Worm (Caenorhabditis elegans) whole organism, mixed stage, embryonic: ENCODE measurements around the gene gap-1.

Experiments
- M03D4.4 ChIP-seq: sonication (generic microtip); optimal IDR thresholded peaks from 2 replicates; lab custom pipeline; 2017; ENCODE audit warnings: mild to moderate bottlenecking, missing genetic modification characterization, missing compliant biosample characterization
- blmp-1 ChIP-seq: fragments of 150-350 bp; optimal IDR thresholded peaks from 2 replicates; lab custom pipeline; 2014; ENCODE audit warnings: missing biosample characterization, missing genetic modification characterization
- ceh-39 ChIP-seq: fragments of 150-350 bp; optimal IDR thresholded peaks from 2 replicates; lab custom pipeline; 2014; ENCODE audit warnings: missing biosample characterization, missing genetic modification characterization
- ceh-43 ChIP-seq: fragments of 200-800 bp; sonication (Bioruptor generic); optimal IDR thresholded peaks from 2 replicates; lab custom pipeline; 2018; ENCODE audit warnings: mild to moderate bottlenecking, missing genetic modification characterization, moderate library complexity, missing compliant biosample characterization
- ceh-83 ChIP-seq: fragments of 200-800 bp; sonication (Bioruptor generic); optimal IDR thresholded peaks from 2 replicates; lab custom pipeline; 2018; ENCODE audit warnings: mild to moderate bottlenecking, missing genetic modification characterization, missing compliant biosample characterization
- ces-1 ChIP-seq: fragments of 150-350 bp; optimal IDR thresholded peaks from 2 replicates; lab custom pipeline; 2014; ENCODE audit warnings: missing biosample characterization, missing genetic modification reagents, missing genetic modification characterization
- drap-1 ChIP-seq: fragments of 200-800 bp; sonication (Bioruptor generic); optimal IDR thresholded peaks from 3 replicates; lab custom pipeline; 2018; ENCODE audit warnings: mild to moderate bottlenecking, missing genetic modification characterization, missing compliant biosample characterization
- elt-1 ChIP-seq: sonication (generic microtip); optimal IDR thresholded peaks from 2 replicates; lab custom pipeline; 2017; ENCODE audit warnings: missing genetic modification characterization, mild to moderate bottlenecking, missing compliant biosample characterization, antibody characterized with exemption, moderate library complexity, borderline replicate concordance; ENCODE audit not compliant: insufficient read depth
- elt-3 ChIP-seq: fragments of 150-350 bp; optimal IDR thresholded peaks from 2 replicates; lab custom pipeline; 2014; ENCODE audit warnings: missing biosample characterization, missing genetic modification characterization
- flh-1 ChIP-seq: fragments of 200-800 bp; sonication (Bioruptor generic); optimal IDR thresholded peaks from 2 replicates; lab custom pipeline; 2018; ENCODE audit warnings: mild to moderate bottlenecking, missing genetic modification characterization, moderate library complexity, missing compliant biosample characterization
- ham-2 ChIP-seq: fragments of 200-800 bp; sonication (Bioruptor generic); optimal IDR thresholded peaks from 2 replicates; lab custom pipeline; 2018; ENCODE audit warnings: mild to moderate bottlenecking, missing genetic modification characterization, missing compliant biosample characterization
- lin-13 ChIP-seq: fragments of 150-350 bp; optimal IDR thresholded peaks from 2 replicates; lab custom pipeline; 2014; ENCODE audit warnings: missing biosample characterization, missing genetic modification characterization
- lin-32 ChIP-seq: fragments of 200-800 bp; sonication (Bioruptor generic); optimal IDR thresholded peaks from 2 replicates; lab custom pipeline; 2018; ENCODE audit warnings: mild to moderate bottlenecking, missing genetic modification characterization, missing compliant biosample characterization
- lsy-2 ChIP-seq: fragments of 150-350 bp; optimal IDR thresholded peaks from 2 replicates; lab custom pipeline; 2014; ENCODE audit warnings: missing biosample characterization, missing genetic modification characterization
- mab-5 ChIP-seq: fragments of 150-350 bp; optimal IDR thresholded peaks from 2 replicates; lab custom pipeline; 2014; ENCODE audit warnings: missing biosample characterization, missing genetic modification characterization
- mls-2 ChIP-seq: sonication (generic microtip); optimal IDR thresholded peaks from 2 replicates; lab custom pipeline; 2016; ENCODE audit warnings: mild to moderate bottlenecking, missing genetic modification characterization, moderate library complexity, missing compliant biosample characterization
- nhr-12 ChIP-seq: fragments of 150-350 bp; optimal IDR thresholded peaks from 2 replicates; lab custom pipeline; 2014; ENCODE audit warnings: missing biosample characterization, missing genetic modification characterization
- nhr-2 ChIP-seq: fragments of 150-350 bp; optimal IDR thresholded peaks from 2 replicates; lab custom pipeline; 2014; ENCODE audit warnings: missing biosample characterization, missing genetic modification characterization
- nhr-28 ChIP-seq: fragments of 150-350 bp; optimal IDR thresholded peaks from 2 replicates; lab custom pipeline; 2014; ENCODE audit warnings: missing biosample characterization, missing genetic modification characterization
- nhr-76 ChIP-seq: sonication (generic microtip); optimal IDR thresholded peaks from 2 replicates; lab custom pipeline; 2017; ENCODE audit warnings: missing biosample characterization, missing genetic modification characterization
- pha-4 ChIP-seq: fragments of 150-350 bp; optimal IDR thresholded peaks from 2 replicates; lab custom pipeline; 2018; ENCODE audit warnings: missing biosample characterization, missing genetic modification reagents, missing genetic modification characterization
- sem-2 ChIP-seq: fragments of 200-800 bp; sonication (Bioruptor generic); optimal IDR thresholded peaks from 2 replicates; lab custom pipeline; 2018; ENCODE audit warnings: mild to moderate bottlenecking, missing genetic modification characterization, missing compliant biosample characterization
- snpc-4 ChIP-seq: fragments of 150-350 bp; optimal IDR thresholded peaks from 2 replicates; lab custom pipeline; 2014; ENCODE audit warnings: missing biosample characterization, missing genetic modification characterization
- sptf-1 ChIP-seq: sonication (generic microtip); optimal IDR thresholded peaks from 2 replicates; lab custom pipeline; 2017; ENCODE audit warnings: mild to moderate bottlenecking, missing genetic modification characterization, moderate library complexity, missing compliant biosample characterization
- tbx-8 ChIP-seq: fragments of 200-800 bp; sonication (Bioruptor generic); optimal IDR thresholded peaks from 2 replicates; lab custom pipeline; 2018; ENCODE audit warnings: mild to moderate bottlenecking, missing genetic modification characterization, moderate library complexity, missing compliant biosample characterization
- unc-120 ChIP-seq: sonication (generic microtip); optimal IDR thresholded peaks from 2 replicates; lab custom pipeline; 2017; ENCODE audit warnings: missing genetic modification characterization, missing compliant biosample characterization; ENCODE audit not compliant: poor library complexity, severe bottlenecking
- unc-39 ChIP-seq: fragments of 150-350 bp; optimal IDR thresholded peaks from 2 replicates; lab custom pipeline; 2014; ENCODE audit warnings: missing biosample characterization, missing genetic modification characterization
- zip-8 ChIP-seq: fragments of 150-350 bp; optimal IDR thresholded peaks from 2 replicates; lab custom pipeline; 2014; ENCODE audit warnings: missing biosample characterization, missing genetic modification characterization
- ztf-11 ChIP-seq: fragments of 150-350 bp; optimal IDR thresholded peaks from 2 replicates; lab custom pipeline; 2014; ENCODE audit warnings: missing biosample characterization, missing genetic modification characterization

Gene gap-1

DNA sequence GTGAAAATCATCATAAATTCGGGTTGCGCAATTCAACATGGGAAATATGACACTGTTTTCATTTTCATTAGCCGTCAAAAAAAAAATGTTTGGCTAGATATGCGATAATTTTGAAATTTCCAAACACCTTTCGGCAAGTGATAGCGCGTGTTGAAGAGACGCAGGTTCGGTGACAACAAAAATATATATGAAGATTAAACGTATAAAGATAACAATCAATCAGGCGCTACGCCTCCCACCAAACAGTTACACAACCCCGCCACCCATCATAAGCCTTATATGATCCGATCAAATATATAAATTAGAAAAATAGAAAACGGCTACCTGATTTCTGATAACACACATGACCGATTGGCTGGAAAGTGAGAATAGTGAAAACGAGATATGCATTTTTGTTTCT lies 40.2 kb upstream of the gap-1 start:
- no peak for TF ChIP-seq mls-2 (tag; lab: Kevin White, UChicago)
- no peak for TF ChIP-seq drap-1 (GFP tag; lab: Kevin White, UChicago)
- TF ChIP-seq ceh-39 (tag; lab: Kevin White, UChicago) = no peak
- TF ChIP-seq ceh-83 (GFP tag; lab: Kevin White, UChicago) = no peak
- no peak for TF ChIP-seq zip-8 (tag; lab: Kevin White, UChicago)
- TF ChIP-seq ztf-11 = no peak
- TF ChIP-seq ces-1 (GFP tag; lab: Kevin White, UChicago) = no peak
- peak; percentile 47 for TF ChIP-seq ham-2
- TF ChIP-seq M03D4.4 = no peak
- no peak for TF ChIP-seq sem-2 (GFP tag; lab: Kevin White, UChicago)
- TF ChIP-seq unc-120 (tag; lab: Kevin White, UChicago) = no peak
- TF ChIP-seq flh-1 = no peak
- TF ChIP-seq nhr-2 (tag; lab: Kevin White, UChicago) = no peak
- TF ChIP-seq elt-1 (tag; lab: Kevin White, UChicago) = peak; percentile 85

DNA sequence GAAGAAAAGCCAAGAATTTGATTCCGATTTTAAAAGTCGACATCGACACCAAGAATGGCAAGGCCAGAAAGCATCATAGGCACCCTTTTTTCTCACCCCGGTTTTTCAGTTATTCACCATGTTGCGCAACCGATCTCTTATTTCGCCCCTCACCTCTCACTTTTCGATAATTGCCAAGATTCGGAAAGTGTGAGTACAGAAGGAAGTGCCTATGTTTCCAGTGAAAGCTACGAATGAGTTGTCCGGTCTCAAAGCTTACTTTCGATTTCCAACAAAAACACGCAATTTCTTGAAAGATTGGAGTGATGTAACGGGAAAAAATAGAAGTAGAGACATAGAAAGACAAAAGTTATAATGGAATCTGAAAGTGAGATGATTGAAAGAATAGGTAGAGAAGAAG lies 38.5 kb upstream of the gap-1 start:
- TF ChIP-seq blmp-1 (tag; lab: Kevin White, UChicago) (peak; percentile 19), lsy-2 (tag; lab: Kevin White, UChicago) (no peak), zip-8 (tag; lab: Kevin White, UChicago) (peak; percentile 47)

DNA sequence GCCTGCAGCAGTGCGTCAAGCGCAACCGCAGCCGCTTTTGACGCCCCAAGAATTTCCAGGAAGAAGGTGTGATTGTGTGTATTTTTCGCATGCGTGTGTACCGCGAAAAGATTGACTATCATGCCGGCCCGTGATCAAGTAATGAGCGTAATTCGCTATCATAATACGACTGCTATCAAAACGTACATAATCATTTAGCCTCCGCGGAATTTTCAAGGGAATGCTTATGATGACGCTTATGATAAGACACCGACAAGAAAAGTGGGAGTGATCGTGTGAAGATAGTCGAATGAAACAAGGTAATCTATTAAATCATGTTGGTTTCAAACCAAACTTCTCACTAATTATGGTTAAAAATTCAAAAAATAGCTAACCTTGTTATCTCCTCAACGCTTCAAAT lies 34.4 kb upstream of the gap-1 start:
- TF ChIP-seq lin-32 (no peak), lin-13 (tag; lab: Kevin White, UChicago) (no peak), sptf-1 (no peak), ces-1 (GFP tag; lab: Kevin White, UChicago) (no peak), elt-3 (tag; lab: Kevin White, UChicago) (no peak), sem-2 (GFP tag; lab: Kevin White, UChicago) (no peak), nhr-28 (no peak), snpc-4 (tag; lab: Kevin White, UChicago) (no peak), blmp-1 (tag; lab: Kevin White, UChicago) (no peak), ham-2 (no peak), elt-1 (tag; lab: Kevin White, UChicago) (no peak), ceh-43 (GFP tag; lab: Kevin White, UChicago) (no peak), nhr-76 (no peak), ceh-39 (tag; lab: Kevin White, UChicago) (no peak), nhr-2 (tag; lab: Kevin White, UChicago) (no peak), mls-2 (tag; lab: Kevin White, UChicago) (no peak)

DNA sequence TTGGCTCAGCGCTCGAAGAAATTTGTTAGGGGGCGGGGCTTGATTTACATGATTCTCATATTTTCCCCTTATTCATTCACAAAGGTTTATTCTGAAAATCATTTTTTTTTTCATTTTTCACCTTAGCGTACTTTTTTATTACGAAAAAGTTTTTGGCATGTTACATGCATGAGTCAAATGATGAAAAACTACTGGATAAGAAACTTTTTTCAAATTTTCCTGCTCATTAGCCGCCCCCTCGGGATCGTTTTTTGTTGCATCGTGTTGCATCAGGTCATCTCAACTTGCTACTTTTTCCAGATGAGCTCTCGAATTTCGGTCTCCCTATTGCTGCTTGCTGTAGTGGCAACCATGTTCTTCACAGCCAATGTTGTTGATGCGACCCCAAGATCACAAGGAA lies 29.2 kb upstream of the gap-1 start, which contains the start of gene pdf-2:
pdf-2 (plus strand) TSS at position 301 of the 400 bp plus-strand sequence.
- no peak for TF ChIP-seq zip-8 (tag; lab: Kevin White, UChicago)
- no peak for TF ChIP-seq ceh-43 (GFP tag; lab: Kevin White, UChicago)
- no peak for TF ChIP-seq nhr-12 (tag; lab: Kevin White, UChicago)
- no peak for TF ChIP-seq tbx-8
- no peak for TF ChIP-seq ceh-83 (GFP tag; lab: Kevin White, UChicago)
- no peak for TF ChIP-seq ham-2
- no peak for TF ChIP-seq unc-120 (tag; lab: Kevin White, UChicago)
- no peak for TF ChIP-seq pha-4 (tag; lab: Kevin White, UChicago)
- TF ChIP-seq M03D4.4 = no peak
- no peak for TF ChIP-seq ceh-39 (tag; lab: Kevin White, UChicago)
- no peak for TF ChIP-seq elt-3 (tag; lab: Kevin White, UChicago)
- no peak for TF ChIP-seq mls-2 (tag; lab: Kevin White, UChicago)
- TF ChIP-seq mab-5 = no peak
- no peak for TF ChIP-seq snpc-4 (tag; lab: Kevin White, UChicago)

DNA sequence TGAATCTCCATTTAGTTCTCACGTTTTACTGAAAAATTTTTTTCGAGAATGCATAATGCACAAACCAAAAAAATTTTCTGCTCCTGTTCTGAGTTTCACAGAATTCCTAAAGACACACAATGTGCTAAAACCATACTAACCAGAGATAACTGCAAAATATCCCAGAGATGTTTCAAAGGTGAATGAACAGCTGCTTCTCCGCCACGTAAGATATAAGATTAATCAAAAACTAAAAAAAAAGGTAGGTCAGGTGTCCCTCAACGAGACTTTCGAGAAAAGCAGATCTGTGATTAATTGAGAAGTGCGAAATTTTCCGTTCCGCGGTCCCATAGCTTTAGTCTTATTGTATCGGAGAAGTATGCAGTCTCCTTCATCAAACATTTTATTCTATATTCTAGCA lies 27.6 kb upstream of the gap-1 start, which contains the start of gene F48B9.3:
F48B9.3 (plus strand) TSS at position 301 of the 400 bp plus-strand sequence.
- TF ChIP-seq ceh-39 (tag; lab: Kevin White, UChicago) (no peak), elt-1 (tag; lab: Kevin White, UChicago) (no peak), M03D4.4 (no peak), ham-2 (no peak), unc-39 (tag; lab: Kevin White, UChicago) (no peak), nhr-2 (tag; lab: Kevin White, UChicago) (no peak), pha-4 (tag; lab: Kevin White, UChicago) (no peak), elt-3 (tag; lab: Kevin White, UChicago) (no peak), ceh-43 (GFP tag; lab: Kevin White, UChicago) (no peak), snpc-4 (tag; lab: Kevin White, UChicago) (no peak), lin-13 (tag; lab: Kevin White, UChicago) (no peak), nhr-28 (no peak), blmp-1 (tag; lab: Kevin White, UChicago) (no peak)
